Worm (Caenorhabditis elegans) whole organism, mixed stage, embryonic: Measurements from ENCODE around the gene R11G11.16.
A peak's percentile ranks its signal among the peaks of the same experiment; 100 is the strongest.

Experiments used
- M03D4.4 ChIP-seq: sonication (generic microtip); optimal IDR thresholded peaks from 2 replicates; lab custom pipeline; 2017; ENCODE audit warnings: mild to moderate bottlenecking, missing genetic modification characterization, missing compliant biosample characterization
- blmp-1 ChIP-seq: fragments of 150-350 bp; optimal IDR thresholded peaks from 2 replicates; lab custom pipeline; 2014; ENCODE audit warnings: missing biosample characterization, missing genetic modification characterization
- ceh-39 ChIP-seq: fragments of 150-350 bp; optimal IDR thresholded peaks from 2 replicates; lab custom pipeline; 2014; ENCODE audit warnings: missing biosample characterization, missing genetic modification characterization
- ceh-43 ChIP-seq: fragments of 200-800 bp; sonication (Bioruptor generic); optimal IDR thresholded peaks from 2 replicates; lab custom pipeline; 2018; ENCODE audit warnings: mild to moderate bottlenecking, missing genetic modification characterization, moderate library complexity, missing compliant biosample characterization
- ceh-83 ChIP-seq: fragments of 200-800 bp; sonication (Bioruptor generic); optimal IDR thresholded peaks from 2 replicates; lab custom pipeline; 2018; ENCODE audit warnings: mild to moderate bottlenecking, missing genetic modification characterization, missing compliant biosample characterization
- ces-1 ChIP-seq: fragments of 150-350 bp; optimal IDR thresholded peaks from 2 replicates; lab custom pipeline; 2014; ENCODE audit warnings: missing biosample characterization, missing genetic modification reagents, missing genetic modification characterization
- cnd-1 ChIP-seq: fragments of 200-800 bp; sonication (Bioruptor generic); optimal IDR thresholded peaks from 2 replicates; lab custom pipeline; 2018; ENCODE audit warnings: mild to moderate bottlenecking, missing genetic modification characterization, missing compliant biosample characterization
- drap-1 ChIP-seq: fragments of 200-800 bp; sonication (Bioruptor generic); optimal IDR thresholded peaks from 3 replicates; lab custom pipeline; 2018; ENCODE audit warnings: mild to moderate bottlenecking, missing genetic modification characterization, missing compliant biosample characterization
- elt-1 ChIP-seq: sonication (generic microtip); optimal IDR thresholded peaks from 2 replicates; lab custom pipeline; 2017; ENCODE audit warnings: missing genetic modification characterization, mild to moderate bottlenecking, missing compliant biosample characterization, antibody characterized with exemption, moderate library complexity, borderline replicate concordance; ENCODE audit not compliant: insufficient read depth
- elt-3 ChIP-seq: fragments of 150-350 bp; optimal IDR thresholded peaks from 2 replicates; lab custom pipeline; 2014; ENCODE audit warnings: missing biosample characterization, missing genetic modification characterization
- flh-1 ChIP-seq: fragments of 200-800 bp; sonication (Bioruptor generic); optimal IDR thresholded peaks from 2 replicates; lab custom pipeline; 2018; ENCODE audit warnings: mild to moderate bottlenecking, missing genetic modification characterization, moderate library complexity, missing compliant biosample characterization
- hlh-1 ChIP-seq: fragments of 150-350 bp; optimal IDR thresholded peaks from 2 replicates; lab custom pipeline; 2014; ENCODE audit warnings: missing biosample characterization, missing genetic modification reagents, missing genetic modification characterization
- lin-13 ChIP-seq: fragments of 150-350 bp; optimal IDR thresholded peaks from 2 replicates; lab custom pipeline; 2014; ENCODE audit warnings: missing biosample characterization, missing genetic modification characterization
- lin-32 ChIP-seq: fragments of 200-800 bp; sonication (Bioruptor generic); optimal IDR thresholded peaks from 2 replicates; lab custom pipeline; 2018; ENCODE audit warnings: mild to moderate bottlenecking, missing genetic modification characterization, missing compliant biosample characterization
- lsy-2 ChIP-seq: fragments of 150-350 bp; optimal IDR thresholded peaks from 2 replicates; lab custom pipeline; 2014; ENCODE audit warnings: missing biosample characterization, missing genetic modification characterization
- mab-5 ChIP-seq: fragments of 150-350 bp; optimal IDR thresholded peaks from 2 replicates; lab custom pipeline; 2014; ENCODE audit warnings: missing biosample characterization, missing genetic modification characterization
- mep-1 ChIP-seq: fragments of 150-350 bp; optimal IDR thresholded peaks from 2 replicates; lab custom pipeline; 2017; ENCODE audit warnings: missing biosample characterization, missing genetic modification reagents, missing genetic modification characterization, inconsistent platforms
- nhr-12 ChIP-seq: fragments of 150-350 bp; optimal IDR thresholded peaks from 2 replicates; lab custom pipeline; 2014; ENCODE audit warnings: missing biosample characterization, missing genetic modification characterization
- nhr-2 ChIP-seq: fragments of 150-350 bp; optimal IDR thresholded peaks from 2 replicates; lab custom pipeline; 2014; ENCODE audit warnings: missing biosample characterization, missing genetic modification characterization
- nhr-237 ChIP-seq: fragments of 150-350 bp; optimal IDR thresholded peaks from 2 replicates; lab custom pipeline; 2014; ENCODE audit warnings: missing biosample characterization, missing genetic modification characterization
- nhr-28 ChIP-seq: fragments of 150-350 bp; optimal IDR thresholded peaks from 2 replicates; lab custom pipeline; 2014; ENCODE audit warnings: missing biosample characterization, missing genetic modification characterization
- nhr-76 ChIP-seq: sonication (generic microtip); optimal IDR thresholded peaks from 2 replicates; lab custom pipeline; 2017; ENCODE audit warnings: missing biosample characterization, missing genetic modification characterization
- pha-4 ChIP-seq: fragments of 150-350 bp; optimal IDR thresholded peaks from 2 replicates; lab custom pipeline; 2018; ENCODE audit warnings: missing biosample characterization, missing genetic modification reagents, missing genetic modification characterization
- sem-2 ChIP-seq: fragments of 200-800 bp; sonication (Bioruptor generic); optimal IDR thresholded peaks from 2 replicates; lab custom pipeline; 2018; ENCODE audit warnings: mild to moderate bottlenecking, missing genetic modification characterization, missing compliant biosample characterization
- snpc-4 ChIP-seq: fragments of 150-350 bp; optimal IDR thresholded peaks from 2 replicates; lab custom pipeline; 2014; ENCODE audit warnings: missing biosample characterization, missing genetic modification characterization
- sptf-1 ChIP-seq: sonication (generic microtip); optimal IDR thresholded peaks from 2 replicates; lab custom pipeline; 2017; ENCODE audit warnings: mild to moderate bottlenecking, missing genetic modification characterization, moderate library complexity, missing compliant biosample characterization
- tbx-8 ChIP-seq: fragments of 200-800 bp; sonication (Bioruptor generic); optimal IDR thresholded peaks from 2 replicates; lab custom pipeline; 2018; ENCODE audit warnings: mild to moderate bottlenecking, missing genetic modification characterization, moderate library complexity, missing compliant biosample characterization
- unc-120 ChIP-seq: sonication (generic microtip); optimal IDR thresholded peaks from 2 replicates; lab custom pipeline; 2017; ENCODE audit warnings: missing genetic modification characterization, missing compliant biosample characterization; ENCODE audit not compliant: poor library complexity, severe bottlenecking
- unc-39 ChIP-seq: fragments of 150-350 bp; optimal IDR thresholded peaks from 2 replicates; lab custom pipeline; 2014; ENCODE audit warnings: missing biosample characterization, missing genetic modification characterization
- unc-62 ChIP-seq: fragments of 150-350 bp; optimal IDR thresholded peaks from 2 replicates; lab custom pipeline; 2014; ENCODE audit warnings: missing biosample characterization, missing genetic modification reagents, missing genetic modification characterization
- zip-8 ChIP-seq: fragments of 150-350 bp; optimal IDR thresholded peaks from 2 replicates; lab custom pipeline; 2014; ENCODE audit warnings: missing biosample characterization, missing genetic modification characterization
- ztf-11 ChIP-seq: fragments of 150-350 bp; optimal IDR thresholded peaks from 2 replicates; lab custom pipeline; 2014; ENCODE audit warnings: missing biosample characterization, missing genetic modification characterization

The R11G11.16 gene

DNA sequence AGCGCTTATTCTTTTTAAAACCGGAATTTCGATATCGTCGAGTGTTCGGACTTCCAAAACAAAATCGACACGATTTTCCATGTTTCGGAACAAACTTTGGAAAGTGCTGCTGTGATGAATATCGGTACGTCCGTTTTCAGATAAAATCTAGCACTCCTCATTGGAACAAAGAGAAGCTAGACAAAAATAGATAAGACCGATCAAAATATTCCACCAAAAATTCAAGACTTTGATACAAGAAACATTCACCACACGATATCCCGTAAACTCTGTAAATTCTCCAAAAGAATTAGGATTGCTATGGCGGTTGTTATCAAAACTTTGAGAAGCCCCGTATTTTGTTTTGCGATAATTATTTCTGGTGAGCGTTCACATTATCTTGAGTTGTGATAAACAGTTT is 18.2 kb upstream of the R11G11.16 start, which contains the start of gene C14C6.3:
Gene C14C6.3, plus strand, starts transcription at position 301 of the 400 bp plus-strand sequence.
- TF ChIP-seq elt-3 (tag; lab: Kevin White, UChicago) (no peak), hlh-1 (tag; lab: Kevin White, UChicago) (no peak), mab-5 (no peak), snpc-4 (no peak), pha-4 (no peak), elt-1 (tag; lab: Kevin White, UChicago) (no peak), ztf-11 (tag; lab: Kevin White, UChicago) (no peak), unc-39 (tag; lab: Kevin White, UChicago) (no peak), flh-1 (GFP tag; lab: Kevin White, UChicago) (no peak), ces-1 (GFP tag; lab: Kevin White, UChicago) (no peak), lsy-2 (tag; lab: Kevin White, UChicago) (no peak), unc-120 (tag; lab: Kevin White, UChicago) (no peak), nhr-76 (tag; lab: Kevin White, UChicago) (no peak), nhr-2 (no peak), ceh-39 (tag; lab: Kevin White, UChicago) (no peak), zip-8 (tag; lab: Kevin White, UChicago) (no peak), M03D4.4 (tag; lab: Kevin White, UChicago) (no peak), nhr-12 (tag; lab: Kevin White, UChicago) (no peak), lin-32 (GFP tag; lab: Kevin White, UChicago) (no peak), nhr-237 (tag; lab: Kevin White, UChicago) (no peak)

DNA sequence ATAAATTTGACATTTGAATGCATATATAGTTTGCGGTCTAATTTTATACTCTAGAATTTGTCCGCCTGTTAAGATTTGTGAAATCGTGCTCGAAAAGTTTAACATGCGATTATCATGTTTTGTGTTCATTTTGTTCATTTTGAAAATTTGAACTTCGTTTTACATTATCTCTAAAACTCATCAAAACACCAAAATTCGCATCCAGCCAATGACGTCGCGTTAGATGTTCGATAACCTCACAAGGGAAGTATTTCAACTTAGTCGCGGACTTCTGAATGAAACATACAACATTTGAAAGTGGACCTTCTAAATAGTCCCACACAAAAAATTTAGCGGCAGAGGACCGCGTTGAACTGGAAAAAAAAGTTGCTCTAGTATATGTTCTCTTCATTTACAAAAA is 16.5 kb upstream of the R11G11.16 start:
- TF ChIP-seq sptf-1 (tag; lab: Kevin White, UChicago) = no peak
- TF ChIP-seq elt-1 (tag; lab: Kevin White, UChicago) = no peak
- no peak for TF ChIP-seq flh-1 (GFP tag; lab: Kevin White, UChicago)
- no peak for TF ChIP-seq blmp-1
- no peak for TF ChIP-seq lsy-2 (tag; lab: Kevin White, UChicago)
- no peak for TF ChIP-seq sem-2 (GFP tag; lab: Kevin White, UChicago)
- TF ChIP-seq M03D4.4 (tag; lab: Kevin White, UChicago) = no peak
- no peak for TF ChIP-seq pha-4
- TF ChIP-seq mab-5 = no peak
- TF ChIP-seq snpc-4 = no peak
- TF ChIP-seq nhr-76 (tag; lab: Kevin White, UChicago) = no peak
- TF ChIP-seq cnd-1 (tag; lab: Kevin White, UChicago) = no peak
- TF ChIP-seq nhr-2 = no peak
- no peak for TF ChIP-seq nhr-237 (tag; lab: Kevin White, UChicago)
- TF ChIP-seq zip-8 (tag; lab: Kevin White, UChicago) = no peak
- no peak for TF ChIP-seq ztf-11 (tag; lab: Kevin White, UChicago)
- no peak for TF ChIP-seq ceh-43 (GFP tag; lab: Kevin White, UChicago)
- TF ChIP-seq hlh-1 (tag; lab: Kevin White, UChicago) = no peak
- TF ChIP-seq drap-1 (GFP tag; lab: Kevin White, UChicago) = no peak
- TF ChIP-seq tbx-8 (GFP tag; lab: Kevin White, UChicago) = no peak
- TF ChIP-seq, all 35 proteins: peak for 0

DNA sequence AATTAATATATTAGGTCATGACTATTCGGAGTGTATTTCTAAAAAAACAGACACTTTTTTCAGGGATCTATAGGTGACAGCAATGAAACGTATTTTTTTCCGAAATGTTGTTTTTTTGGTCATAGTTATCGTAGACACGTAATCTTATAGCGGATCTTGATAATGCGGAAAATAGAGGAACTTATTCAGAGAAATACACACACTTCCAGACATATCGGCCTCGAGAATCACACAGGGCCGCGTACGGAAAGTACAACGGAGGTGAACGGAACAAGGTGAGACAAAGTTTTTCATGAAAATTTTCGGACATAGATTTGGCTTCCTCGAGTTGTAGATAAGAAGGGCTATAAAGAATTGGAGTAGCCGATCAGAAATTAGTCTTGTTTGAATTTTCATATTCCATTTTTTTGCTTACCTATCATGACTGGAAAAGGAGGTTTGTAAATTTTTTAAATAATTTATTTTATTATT is 14.1 kb upstream of the R11G11.16 start, which contains the start of gene nhr-155:
Gene nhr-155, plus strand, starts transcription at position 421 of the 471 bp plus-strand sequence.
- TF ChIP-seq nhr-28 (no peak), elt-1 (tag; lab: Kevin White, UChicago) (peak; percentile 77), mep-1 (tag; lab: Kevin White, UChicago) (no peak), lin-13 (no peak), ztf-11 (tag; lab: Kevin White, UChicago) (no peak)
- TF ChIP-seq, all 35 proteins: peak for 1

DNA sequence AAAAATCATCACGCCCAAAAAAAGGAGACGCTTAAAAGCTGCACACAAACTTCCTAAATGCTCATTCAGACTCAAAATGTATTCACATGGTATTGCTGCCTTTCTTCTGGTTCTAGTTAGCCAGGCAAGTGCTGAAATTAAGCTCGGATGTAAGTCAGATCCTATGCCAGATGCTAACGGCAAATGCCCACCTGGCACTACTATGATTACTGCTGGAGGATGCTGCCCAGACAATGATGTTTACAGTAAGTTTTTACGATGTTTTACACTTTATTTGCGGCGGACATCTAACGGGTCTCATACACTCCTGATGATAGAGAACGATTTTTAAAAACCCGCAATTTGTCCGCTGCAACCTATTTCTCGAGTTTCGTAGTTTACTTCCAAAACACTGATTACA is 11.6 kb upstream of the R11G11.16 start, which contains the start of gene C14C6.5:
Gene C14C6.5, plus strand, starts transcription at position 58 of the 400 bp plus-strand sequence.
- TF ChIP-seq ztf-11 (tag; lab: Kevin White, UChicago) = no peak
- no peak for TF ChIP-seq sptf-1 (tag; lab: Kevin White, UChicago)
- TF ChIP-seq sem-2 (GFP tag; lab: Kevin White, UChicago) = no peak
- no peak for TF ChIP-seq ceh-83 (GFP tag; lab: Kevin White, UChicago)
- TF ChIP-seq unc-62 (GFP tag; lab: Kevin White, UChicago) = no peak
- no peak for TF ChIP-seq unc-120 (tag; lab: Kevin White, UChicago)
- TF ChIP-seq nhr-12 (tag; lab: Kevin White, UChicago) = no peak
- no peak for TF ChIP-seq hlh-1 (tag; lab: Kevin White, UChicago)
- TF ChIP-seq blmp-1 = no peak
